Worm (Caenorhabditis elegans) whole organism, L3 larva: ENCODE data around the gene F44A6.5.

Experiments used
- ZK546.5 ChIP-seq: sonication (generic microtip); optimal IDR thresholded peaks from 2 replicates; lab custom pipeline; 2017; ENCODE audit warnings: missing biosample characterization, missing genetic modification characterization
- ceh-28 ChIP-seq: fragments of 150-350 bp; optimal IDR thresholded peaks from 2 replicates; lab custom pipeline; 2014; ENCODE audit warnings: missing biosample characterization, missing genetic modification reagents, missing genetic modification characterization
- elt-2 ChIP-seq: sonication (generic microtip); optimal IDR thresholded peaks from 2 replicates; lab custom pipeline; 2016; ENCODE audit warnings: missing genetic modification reagents, mild to moderate bottlenecking, missing genetic modification characterization, missing compliant biosample characterization
- fkh-10 ChIP-seq: sonication (generic microtip); optimal IDR thresholded peaks from 2 replicates; lab custom pipeline; 2017; ENCODE audit warnings: missing biosample characterization, missing genetic modification reagents, missing genetic modification characterization
- fos-1 ChIP-seq: fragments of 150-350 bp; optimal IDR thresholded peaks from 2 replicates; lab custom pipeline; 2014; ENCODE audit warnings: missing biosample characterization, missing genetic modification characterization
- lsy-12 ChIP-seq: sonication (generic microtip); optimal IDR thresholded peaks from 2 replicates; lab custom pipeline; 2016; ENCODE audit warnings: mild to moderate bottlenecking, missing genetic modification characterization, missing compliant biosample characterization
- mdl-1 ChIP-seq: fragments of 150-350 bp; optimal IDR thresholded peaks from 2 replicates; lab custom pipeline; 2014; ENCODE audit warnings: missing biosample characterization, missing genetic modification characterization

- TF ChIP-seq ZK546.5 (tag; lab: Kevin White, UChicago) (no peak), fos-1 (tag; lab: Kevin White, UChicago) (no peak), ceh-28 (tag; lab: Kevin White, UChicago) (no peak), fkh-10 (GFP tag; lab: Kevin White, UChicago) (no peak), elt-2 (tag; lab: Kevin White, UChicago) (no peak), lsy-12 (tag; lab: Kevin White, UChicago) (no peak), mdl-1 (tag; lab: Kevin White, UChicago) (no peak)
Observed at ce11 chrX:10199202-10199601, 19.5 kb downstream of the F44A6.5 start.
